Fruit fly (Drosophila melanogaster): ENCODE data around the gene ko.

The ko gene

DNA sequence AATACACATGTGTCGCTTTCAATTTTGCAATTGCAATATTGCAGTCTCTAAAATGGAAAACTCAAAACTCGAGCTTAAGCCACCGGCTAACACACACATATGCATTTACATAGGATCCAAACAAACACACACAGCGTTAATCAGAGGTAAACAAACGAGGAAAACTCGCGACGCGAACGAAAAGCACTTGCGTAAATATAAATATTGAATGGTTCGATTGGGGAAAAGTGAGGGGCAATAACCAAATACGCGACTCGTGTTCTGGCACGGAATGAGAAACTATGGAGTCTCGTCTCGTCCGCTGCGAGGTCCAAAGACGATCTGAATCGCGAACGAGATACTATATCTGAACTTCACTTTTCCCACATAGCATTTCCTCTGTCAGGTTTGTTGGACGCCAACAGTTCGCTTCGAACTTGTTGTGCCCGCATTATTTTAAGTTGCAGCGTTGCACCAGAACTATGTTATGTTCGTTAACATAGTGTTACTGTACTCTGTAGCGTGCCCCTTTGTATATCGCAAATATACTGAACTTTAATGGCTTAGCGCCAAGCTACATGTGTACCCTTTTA is at the start of gene ko:
Gene ko (minus strand): TSS at position 321 of the 572 bp plus-strand sequence.
- TF ChIP-seq Myc (optimal IDR thresholded peaks at IDR 0.05) (no peak), ttk (optimal IDR thresholded peaks at IDR 0.05) (no peak), psq (optimal IDR thresholded peaks at IDR 0.05) (no peak), h (optimal IDR thresholded peaks at IDR 0.05) (no peak), Sin3A (optimal IDR thresholded peaks at IDR 0.05) (no peak), insv (optimal IDR thresholded peaks at IDR 0.05) (no peak)

DNA sequence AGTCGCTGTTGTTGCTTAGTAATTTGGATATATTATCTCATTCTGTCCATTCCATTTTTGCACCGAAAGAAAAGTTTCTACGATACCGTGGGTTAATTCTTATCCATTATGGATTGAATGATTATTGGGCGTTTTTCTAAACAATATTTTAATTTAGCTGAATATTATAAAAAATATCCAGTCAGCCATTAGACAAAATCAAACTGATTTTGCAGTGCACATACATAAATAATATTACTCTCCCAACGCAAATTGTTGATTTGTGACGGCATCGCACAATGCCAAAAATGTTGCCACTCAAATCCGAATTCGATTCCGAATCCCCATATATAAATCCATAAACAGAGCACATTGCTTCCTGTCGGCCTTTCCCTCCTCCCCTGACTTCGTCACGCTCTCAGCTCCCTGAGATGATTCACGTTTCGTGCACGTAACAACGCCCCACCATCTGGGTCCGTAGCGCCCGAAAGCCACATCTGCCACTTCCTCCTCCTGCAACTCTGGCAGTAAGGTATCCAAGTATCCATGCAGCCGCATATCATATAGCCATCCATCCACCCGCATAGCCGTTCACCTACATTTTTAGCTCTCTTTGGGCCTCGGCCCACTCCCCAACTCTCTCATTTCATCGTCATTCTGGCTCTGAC is 46.1 kb upstream of the ko start:
- no peak for TF ChIP-seq h (optimal IDR thresholded peaks at IDR 0.05)
- TF ChIP-seq insv (optimal IDR thresholded peaks at IDR 0.05) = no peak
- no peak for TF ChIP-seq Myc (optimal IDR thresholded peaks at IDR 0.05)
- no peak for TF ChIP-seq ttk (optimal IDR thresholded peaks at IDR 0.05)
- no peak for TF ChIP-seq Sin3A (optimal IDR thresholded peaks at IDR 0.05)
- no peak for TF ChIP-seq psq (optimal IDR thresholded peaks at IDR 0.05)

DNA sequence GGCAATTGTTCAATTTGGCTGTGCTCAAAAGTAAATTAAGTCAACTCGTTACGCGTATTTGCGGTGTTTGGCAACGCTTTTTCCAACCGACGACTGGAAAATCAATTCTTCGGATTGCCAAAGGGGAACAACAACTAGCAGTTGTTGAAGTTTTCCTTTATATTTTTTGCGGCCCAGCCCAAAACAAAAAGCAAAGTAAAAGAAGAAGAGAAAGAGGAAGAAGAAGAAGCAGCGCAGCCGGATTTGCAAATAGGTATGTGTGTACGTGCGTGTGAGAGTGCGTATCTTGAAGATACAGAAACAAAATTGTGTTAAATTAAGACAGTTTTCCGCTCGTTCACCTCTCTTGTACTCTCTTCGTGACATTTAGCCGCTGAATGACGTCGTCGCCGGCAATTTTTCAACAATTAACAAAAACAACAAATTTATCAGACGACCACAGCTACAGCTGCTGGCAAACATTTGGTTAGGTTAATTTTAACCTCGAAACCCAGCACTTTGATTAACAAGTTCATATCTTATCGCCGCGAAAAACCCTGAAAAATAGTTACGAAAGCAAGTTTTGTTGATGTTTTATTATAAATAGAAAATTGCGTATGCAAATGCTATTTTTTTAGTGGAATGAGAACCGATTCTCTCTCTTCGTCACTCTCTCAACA is 45.4 kb upstream of the ko start:
- TF ChIP-seq Sin3A (optimal IDR thresholded peaks at IDR 0.05) (no peak), insv (optimal IDR thresholded peaks at IDR 0.05) (no peak), ttk (optimal IDR thresholded peaks at IDR 0.05) (no peak), h (optimal IDR thresholded peaks at IDR 0.05) (no peak), Myc (optimal IDR thresholded peaks at IDR 0.05) (no peak), psq (optimal IDR thresholded peaks at IDR 0.05) (no peak)

DNA sequence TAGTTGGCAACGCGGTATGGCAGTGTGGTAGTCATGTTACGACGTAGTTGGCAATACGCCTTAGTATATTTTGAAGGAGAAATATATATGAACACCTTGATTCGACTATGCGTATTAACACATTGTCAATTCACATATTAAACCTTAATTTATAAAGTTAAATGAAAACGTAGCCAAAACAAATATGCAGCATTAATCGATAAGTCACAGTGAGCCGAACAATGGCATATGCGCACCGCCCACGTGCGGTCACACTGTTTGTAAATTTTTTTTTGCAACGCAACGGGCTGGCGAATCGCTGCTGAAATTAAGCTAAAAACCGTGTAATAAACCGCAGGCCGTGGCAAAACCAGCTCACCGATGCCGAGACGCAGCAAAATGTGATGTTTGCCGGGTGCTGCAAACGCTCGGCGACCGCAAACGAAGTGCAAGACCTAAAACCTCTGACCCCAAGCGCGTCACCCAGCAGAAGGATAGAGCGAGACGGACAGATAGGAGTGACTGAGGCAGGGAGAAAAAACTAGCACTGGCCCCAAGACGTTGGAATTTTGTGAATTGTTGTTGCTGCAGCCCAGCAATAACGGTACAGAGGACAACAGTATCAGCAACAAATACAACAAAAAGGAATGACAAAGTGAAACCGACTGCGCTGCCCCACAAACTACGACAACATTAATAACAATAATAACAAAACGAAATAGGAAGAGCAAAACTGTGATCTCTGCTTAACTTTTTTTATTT is 44.7 kb upstream of the ko start:
- TF ChIP-seq Sin3A (optimal IDR thresholded peaks at IDR 0.05) (no peak), Myc (optimal IDR thresholded peaks at IDR 0.05) (no peak), ttk (optimal IDR thresholded peaks at IDR 0.05) (no peak), psq (optimal IDR thresholded peaks at IDR 0.05) (no peak), insv (optimal IDR thresholded peaks at IDR 0.05) (no peak)

DNA sequence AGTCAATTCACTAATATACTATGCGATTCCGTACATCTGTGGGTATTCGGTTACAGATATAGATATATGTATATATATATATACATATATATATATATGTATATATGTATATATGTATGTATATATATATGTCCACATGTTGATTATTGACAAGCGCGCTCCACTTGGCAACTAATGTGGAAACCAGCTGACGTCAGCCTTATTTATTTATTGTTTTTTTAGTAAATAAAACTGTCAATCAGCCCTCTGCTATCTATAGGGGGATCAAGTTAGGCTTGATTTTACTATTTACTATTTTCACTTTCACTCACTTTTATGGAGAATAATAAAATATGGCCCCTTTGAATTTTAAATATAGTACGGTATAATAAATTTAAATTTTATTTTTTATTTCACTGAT is 44.0 kb upstream of the ko start:
- TF ChIP-seq Myc (optimal IDR thresholded peaks at IDR 0.05) (no peak), ttk (optimal IDR thresholded peaks at IDR 0.05) (no peak), h (optimal IDR thresholded peaks at IDR 0.05) (no peak), insv (optimal IDR thresholded peaks at IDR 0.05) (no peak), psq (optimal IDR thresholded peaks at IDR 0.05) (no peak), Sin3A (optimal IDR thresholded peaks at IDR 0.05) (no peak)

DNA sequence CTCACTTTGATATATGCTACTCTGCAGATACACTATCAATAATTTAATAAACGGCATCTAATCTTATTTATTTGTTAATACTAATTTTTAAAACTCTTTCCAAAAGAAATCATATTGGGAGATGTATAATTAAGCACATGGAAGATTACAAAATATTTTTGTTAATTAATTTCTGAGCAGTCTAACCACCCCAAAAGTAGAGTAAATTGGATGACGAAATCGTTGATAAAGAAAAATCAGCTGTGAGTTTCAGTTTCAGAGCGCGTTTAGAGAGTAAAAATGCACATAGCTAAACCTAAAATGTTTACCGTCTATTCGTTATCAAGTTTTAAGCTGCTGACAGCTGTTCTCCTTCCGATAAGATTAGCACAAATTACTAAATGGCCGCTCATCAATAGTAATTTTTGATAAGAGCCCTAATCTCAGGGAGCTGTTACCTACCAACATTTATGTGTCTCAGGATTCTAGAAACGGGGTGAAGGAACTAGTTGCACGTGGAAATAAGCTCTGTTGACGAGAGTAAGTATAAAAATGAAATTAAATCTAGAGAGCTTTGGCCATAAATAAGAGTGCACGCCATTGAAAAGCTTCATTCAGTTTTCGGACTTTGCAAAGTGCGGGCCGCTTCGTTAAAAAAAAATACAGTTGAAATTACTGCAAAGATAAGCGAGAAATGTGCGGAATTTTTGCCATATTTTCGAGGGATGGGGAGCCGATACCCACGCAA is 41.7 kb upstream of the ko start, which contains the start of the genes chb and AsnS:
Gene chb (plus strand): TSS at position 327 of the 727 bp plus-strand sequence.
Gene AsnS (plus strand): TSS at position 592 of the 727 bp plus-strand sequence.
- TF ChIP-seq psq (optimal IDR thresholded peaks at IDR 0.05) (no peak), insv (optimal IDR thresholded peaks at IDR 0.05) (no peak), h (optimal IDR thresholded peaks at IDR 0.05) (no peak), ttk (optimal IDR thresholded peaks at IDR 0.05) (no peak), Myc (optimal IDR thresholded peaks at IDR 0.05) (no peak)

DNA sequence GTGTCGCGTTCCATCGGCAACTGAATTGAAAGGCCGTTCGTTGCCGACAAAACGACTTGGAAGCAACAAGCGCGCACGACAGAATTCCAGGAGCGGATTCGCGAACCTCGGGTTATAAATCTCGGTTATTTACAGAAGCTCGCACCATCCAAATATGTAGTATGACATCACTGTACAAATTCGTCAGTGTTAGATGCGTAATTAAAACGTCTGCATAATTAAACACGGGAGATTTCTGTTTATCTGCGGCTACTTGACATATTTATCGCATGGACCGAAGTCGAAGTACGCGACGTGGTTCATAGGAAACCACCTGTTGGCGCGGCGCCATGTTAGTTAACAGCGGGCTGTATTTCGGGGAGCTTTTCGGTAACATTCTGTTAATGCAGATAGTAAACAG is 40.9 kb upstream of the ko start, which contains the start of gene Ac78C:
Gene Ac78C (minus strand): TSS at position 26 of the 400 bp plus-strand sequence.
- TF ChIP-seq insv (optimal IDR thresholded peaks at IDR 0.05) = no peak

DNA sequence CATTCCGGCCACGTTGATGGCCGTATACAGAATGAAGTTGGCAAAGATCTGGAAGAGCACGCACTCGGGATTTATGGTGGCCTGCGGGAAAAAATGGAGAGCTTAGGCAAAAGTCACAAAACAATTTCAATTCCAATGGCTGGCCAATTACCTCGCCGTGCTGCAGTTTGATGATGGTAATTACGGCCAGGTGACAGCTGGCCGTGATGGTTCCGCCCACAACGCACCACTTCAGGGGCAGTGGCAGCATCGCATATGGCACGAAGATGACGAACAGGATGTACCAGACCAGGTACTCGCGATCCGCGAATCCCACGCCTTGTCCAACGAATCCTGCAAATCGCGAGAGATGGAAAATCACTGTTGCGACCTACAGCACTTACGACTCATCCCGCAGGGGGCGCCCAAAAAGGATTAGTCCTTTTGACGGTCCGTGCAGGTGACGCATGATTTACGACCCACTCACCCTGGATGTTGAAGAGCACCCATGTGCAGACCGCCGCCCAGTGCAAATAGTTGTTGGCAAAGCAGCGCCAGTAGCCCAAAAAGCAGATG is 15.0 kb upstream of the ko start:
- TF ChIP-seq psq (optimal IDR thresholded peaks at IDR 0.05) = no peak
- TF ChIP-seq insv (optimal IDR thresholded peaks at IDR 0.05) = no peak
- no peak for TF ChIP-seq ttk (optimal IDR thresholded peaks at IDR 0.05)
- no peak for TF ChIP-seq Myc (optimal IDR thresholded peaks at IDR 0.05)
- TF ChIP-seq h (optimal IDR thresholded peaks at IDR 0.05) = no peak
- no peak for TF ChIP-seq Sin3A (optimal IDR thresholded peaks at IDR 0.05)

DNA sequence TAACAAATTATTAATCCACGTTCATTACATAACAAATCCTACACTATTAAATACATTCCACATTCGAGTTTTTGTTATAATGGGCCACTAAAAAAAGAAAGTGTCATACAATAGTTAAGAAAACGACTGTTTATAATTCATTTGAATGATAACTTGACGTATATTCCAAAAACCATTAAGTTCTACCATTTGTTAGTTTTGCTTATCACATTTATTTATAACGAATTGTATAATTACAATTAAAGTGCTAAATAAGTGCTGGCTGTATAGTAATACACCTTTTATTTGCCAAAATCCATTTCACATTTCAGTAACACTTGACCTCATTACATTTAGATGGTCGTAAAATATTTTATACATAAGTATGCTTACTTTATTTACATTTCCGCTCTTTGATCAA is 5.3 kb upstream of the ko start, which contains the start of gene CG10565:
Gene CG10565 (minus strand): TSS at position 101 of the 400 bp plus-strand sequence.
- TF ChIP-seq Sin3A (optimal IDR thresholded peaks at IDR 0.05) (no peak), ttk (optimal IDR thresholded peaks at IDR 0.05) (no peak), insv (optimal IDR thresholded peaks at IDR 0.05) (no peak), Myc (optimal IDR thresholded peaks at IDR 0.05) (no peak), h (optimal IDR thresholded peaks at IDR 0.05) (no peak), psq (optimal IDR thresholded peaks at IDR 0.05) (no peak)

DNA sequence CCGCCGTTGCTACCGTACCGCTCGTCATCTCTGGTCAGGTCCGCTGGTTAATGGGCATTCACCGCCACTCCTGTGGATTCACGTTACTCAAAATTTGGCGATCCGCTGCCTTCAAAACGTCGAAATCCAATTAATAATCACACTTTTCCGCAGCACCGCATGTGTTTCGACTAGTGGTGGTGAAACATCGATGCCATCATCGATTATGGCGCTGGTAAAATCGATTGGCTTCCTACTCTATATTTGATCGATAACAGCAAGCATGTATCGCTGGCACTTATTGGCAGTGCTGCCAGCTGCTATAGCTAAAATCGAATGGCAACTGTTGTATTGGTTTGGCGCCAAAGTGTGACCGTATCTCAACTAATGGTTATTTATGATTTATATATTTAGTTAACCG is 4.9 kb upstream of the ko start:
- TF ChIP-seq insv (optimal IDR thresholded peaks at IDR 0.05) (no peak), Myc (optimal IDR thresholded peaks at IDR 0.05) (no peak), Sin3A (optimal IDR thresholded peaks at IDR 0.05) (no peak), psq (optimal IDR thresholded peaks at IDR 0.05) (no peak), h (optimal IDR thresholded peaks at IDR 0.05) (no peak), ttk (optimal IDR thresholded peaks at IDR 0.05) (no peak)

DNA sequence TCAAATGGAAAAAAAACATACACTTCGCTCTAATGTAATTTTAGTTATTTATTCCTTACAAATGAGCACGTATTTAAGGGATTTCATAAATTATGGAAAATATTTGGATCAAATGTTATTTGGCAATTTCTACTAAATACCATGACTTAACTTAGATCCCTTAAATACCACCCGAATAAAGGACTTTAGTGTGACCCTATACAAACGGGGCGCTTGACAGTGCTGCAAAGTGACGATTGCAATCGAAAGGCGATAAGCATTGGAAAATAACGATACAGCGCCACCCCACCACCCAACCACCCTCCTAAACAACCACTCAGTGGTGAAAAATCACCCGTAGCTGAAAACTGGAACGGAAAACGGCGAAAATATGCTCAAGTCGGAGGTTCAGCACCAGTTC is 468 bp upstream of the ko start, which contains the start of gene ICA69:
Gene ICA69 (plus strand): TSS at position 20 of the 400 bp plus-strand sequence.
- TF ChIP-seq insv (optimal IDR thresholded peaks at IDR 0.05) (no peak), psq (optimal IDR thresholded peaks at IDR 0.05) (no peak), ttk (optimal IDR thresholded peaks at IDR 0.05) (no peak), Sin3A (optimal IDR thresholded peaks at IDR 0.05) (no peak), Myc (optimal IDR thresholded peaks at IDR 0.05) (no peak), h (optimal IDR thresholded peaks at IDR 0.05) (no peak)
